Fruit fly (Drosophila melanogaster) Kc167 (cell line): ENCODE measurements around the gene CG7900.

ENCODE experiments used
- Myc ChIP-seq: fragments of >200 bp; optimal IDR thresholded peaks from 2 replicates; lab custom pipeline; 2017; ENCODE audit warnings: missing external identifiers
- Sin3A ChIP-seq: fragments of >200 bp; optimal IDR thresholded peaks from 2 replicates; lab custom pipeline; 2018; ENCODE audit warnings: missing external identifiers
- h ChIP-seq: fragments of >200 bp; optimal IDR thresholded peaks from 3 replicates; lab custom pipeline; 2018; ENCODE audit warnings: missing external identifiers
- insv ChIP-seq: fragments of >200 bp; optimal IDR thresholded peaks from 3 replicates; lab custom pipeline; 2018; ENCODE audit warnings: missing external identifiers
- psq ChIP-seq: fragments of >200 bp; optimal IDR thresholded peaks from 2 replicates; lab custom pipeline; 2017; ENCODE audit warnings: missing external identifiers
- ttk ChIP-seq: sonication (Bioruptor generic); optimal IDR thresholded peaks from 2 replicates; lab custom pipeline; 2017; ENCODE audit warnings: missing external identifiers

Gene CG7900

DNA sequence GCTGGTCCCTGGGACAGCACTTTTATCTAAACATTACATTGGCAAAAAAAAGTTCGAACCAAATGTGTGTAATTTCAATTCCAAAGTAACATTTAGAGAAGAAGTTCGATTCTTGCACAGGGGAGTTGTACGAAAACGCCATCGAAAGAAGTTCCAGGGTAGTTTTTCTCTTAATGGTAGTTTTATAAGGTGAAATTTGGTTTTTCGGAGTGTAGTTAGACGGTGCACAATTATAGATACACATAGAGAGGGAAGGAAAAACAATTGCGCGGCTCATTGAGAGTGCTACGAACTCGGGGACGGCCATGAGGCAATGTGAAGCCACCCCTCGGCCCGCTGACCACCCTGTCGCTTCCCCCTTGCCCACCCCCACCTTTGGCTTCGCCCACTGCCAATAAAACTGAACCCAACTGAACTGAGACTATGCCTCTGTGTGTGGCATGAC is 16.3 kb downstream of the CG7900 start:
- TF ChIP-seq Sin3A (no peak), psq (lab: Kevin White, UChicago) (no peak), ttk (no peak), insv (lab: Kevin White, UChicago) (no peak), Myc (lab: Kevin White, UChicago) (no peak), h (no peak)

DNA sequence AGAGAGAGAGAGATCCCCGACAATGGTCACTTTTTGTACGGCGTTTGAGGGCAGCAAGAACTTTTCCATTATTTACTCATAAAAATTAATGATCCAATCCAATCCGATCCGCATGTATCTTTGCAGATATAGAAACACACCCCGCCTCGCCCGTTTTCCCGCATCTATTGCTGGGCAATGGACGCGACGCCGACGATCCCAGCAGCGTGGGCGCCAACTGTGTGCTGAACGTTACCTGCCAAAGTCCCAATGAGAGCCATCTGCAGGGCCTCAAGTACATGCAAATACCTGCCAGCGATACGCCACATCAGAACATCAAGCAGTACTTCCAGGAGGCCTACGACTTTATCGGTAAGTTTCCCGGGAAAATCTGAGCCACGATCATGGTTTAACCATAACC is 17.0 kb downstream of the CG7900 start:
- TF ChIP-seq h, result no peak
- TF ChIP-seq Sin3A, result no peak
- TF ChIP-seq ttk, result no peak
- no peak for TF ChIP-seq insv (lab: Kevin White, UChicago)
- TF ChIP-seq Myc (lab: Kevin White, UChicago), result no peak

DNA sequence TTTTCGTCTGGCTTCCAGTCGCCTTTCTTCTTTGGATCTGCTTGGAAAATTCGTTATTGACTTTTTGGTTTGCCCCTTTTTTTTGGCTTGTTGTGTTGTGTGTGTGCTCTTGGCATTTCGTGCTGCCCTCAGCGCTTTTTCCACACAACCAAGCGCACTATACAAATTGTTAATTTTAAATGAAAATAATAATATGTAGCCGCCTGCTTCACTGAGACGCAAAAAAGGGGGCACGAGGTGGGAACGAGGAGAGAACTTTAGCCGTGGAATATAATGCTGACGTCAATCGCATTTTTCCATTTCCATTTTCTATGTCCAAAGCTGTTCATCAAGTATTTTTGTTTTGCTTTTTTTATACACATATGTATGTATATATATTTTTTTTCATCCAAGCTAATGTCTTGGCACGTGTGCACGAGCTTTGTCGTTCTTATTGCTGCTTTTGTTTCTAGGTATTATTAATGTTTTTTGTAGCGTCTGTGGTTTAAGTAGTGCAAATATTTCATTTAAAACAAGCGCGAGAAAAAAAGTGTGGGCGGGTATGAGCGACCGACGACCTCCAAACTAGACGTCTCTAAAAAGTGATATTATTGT is 18.0 kb downstream of the CG7900 start:
- TF ChIP-seq h, result no peak
- no peak for TF ChIP-seq Sin3A
- no peak for TF ChIP-seq insv (lab: Kevin White, UChicago)
- TF ChIP-seq psq (lab: Kevin White, UChicago), result no peak

DNA sequence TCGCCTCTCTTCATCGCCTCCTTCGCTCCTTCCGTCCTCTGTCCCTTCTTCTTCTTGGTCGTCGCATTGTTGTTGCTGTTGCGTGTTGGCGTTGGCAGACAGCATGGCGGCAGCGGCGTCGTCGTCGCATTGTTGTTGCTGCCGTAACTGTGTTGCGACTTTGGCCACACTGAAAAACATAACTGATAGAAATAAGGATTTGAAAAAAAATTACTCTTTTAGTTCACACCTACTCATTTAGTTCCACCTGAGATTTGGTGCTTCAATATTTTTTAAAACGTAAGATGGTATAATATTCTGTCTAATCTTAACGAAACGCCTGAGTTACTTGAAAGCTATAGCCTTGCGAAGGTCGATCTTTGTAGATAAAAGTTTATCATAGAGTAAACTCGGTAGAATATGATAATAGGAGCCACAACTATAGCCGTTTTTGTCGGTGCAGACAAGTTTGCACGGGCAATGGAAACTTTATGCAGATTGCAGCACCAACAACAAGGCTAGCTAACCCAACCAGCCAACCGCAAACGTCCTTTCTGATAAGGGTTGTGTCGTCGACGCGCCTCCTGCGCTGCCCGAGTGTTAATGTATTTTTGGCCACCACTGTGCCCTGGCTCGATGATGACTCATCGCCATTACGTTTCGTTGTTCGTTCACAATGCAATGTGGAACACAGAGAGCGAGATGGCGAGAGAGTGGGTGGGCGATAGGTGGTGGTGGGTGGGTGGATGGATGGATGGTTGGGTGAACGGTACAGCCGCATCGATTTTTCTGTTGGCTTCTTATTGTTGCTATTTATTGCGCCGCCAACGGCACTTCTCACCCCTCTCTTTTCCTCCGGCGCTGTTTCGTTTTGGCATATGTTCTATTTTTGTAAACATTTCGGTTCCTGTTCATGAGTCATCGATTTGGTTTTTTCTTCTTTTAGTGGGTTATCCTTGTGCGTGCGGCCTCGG is 19.2 kb downstream of the CG7900 start:
- no peak for TF ChIP-seq h
- no peak for TF ChIP-seq insv (lab: Kevin White, UChicago)
- no peak for TF ChIP-seq ttk
- TF ChIP-seq psq (lab: Kevin White, UChicago), result no peak
- TF ChIP-seq Myc (lab: Kevin White, UChicago), result no peak
- TF ChIP-seq Sin3A, result no peak

DNA sequence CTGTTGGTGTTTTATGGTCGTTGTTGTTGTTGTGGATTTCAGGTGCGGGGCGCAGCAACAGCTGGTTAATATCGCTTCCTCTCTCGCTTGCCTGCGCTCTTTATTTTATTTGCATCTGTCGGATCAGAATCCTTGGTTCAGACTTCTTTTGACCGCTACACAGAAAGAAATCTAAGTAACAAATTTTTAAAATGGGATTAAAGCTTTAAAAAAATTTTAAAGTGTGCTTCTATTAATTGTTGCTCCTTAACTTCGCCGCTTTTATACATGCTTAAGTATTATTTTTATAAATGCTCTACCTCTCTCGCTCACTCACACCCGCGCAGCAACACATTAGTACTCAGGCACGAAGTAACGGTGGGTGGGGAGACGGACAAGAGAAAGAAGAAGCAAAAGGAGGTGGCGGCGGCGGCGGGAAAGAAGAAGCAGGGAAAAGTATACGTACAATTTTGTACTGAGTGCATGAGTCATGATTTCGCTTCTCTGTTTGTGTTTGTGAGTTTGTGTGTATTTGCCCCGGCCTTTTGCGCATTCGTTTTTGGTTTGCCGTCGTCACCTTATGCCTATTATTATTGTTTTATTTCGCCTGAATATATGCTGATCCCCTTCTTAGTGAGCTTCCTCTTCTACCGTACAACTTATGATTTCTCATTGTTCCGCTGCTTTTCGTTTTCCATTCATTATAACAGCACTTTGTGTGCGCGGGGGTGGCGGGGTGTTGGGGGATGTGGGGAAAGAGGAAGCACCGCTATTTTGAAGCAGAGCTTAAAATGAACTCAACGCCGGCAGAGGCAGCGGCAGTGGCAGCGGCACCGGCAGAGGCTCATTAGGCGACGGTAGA is 20.1 kb downstream of the CG7900 start:
- TF ChIP-seq ttk, result no peak
- TF ChIP-seq h, result no peak
- no peak for TF ChIP-seq Sin3A
- TF ChIP-seq insv (lab: Kevin White, UChicago), result no peak
- TF ChIP-seq Myc (lab: Kevin White, UChicago), result no peak
- TF ChIP-seq psq (lab: Kevin White, UChicago), result no peak

DNA sequence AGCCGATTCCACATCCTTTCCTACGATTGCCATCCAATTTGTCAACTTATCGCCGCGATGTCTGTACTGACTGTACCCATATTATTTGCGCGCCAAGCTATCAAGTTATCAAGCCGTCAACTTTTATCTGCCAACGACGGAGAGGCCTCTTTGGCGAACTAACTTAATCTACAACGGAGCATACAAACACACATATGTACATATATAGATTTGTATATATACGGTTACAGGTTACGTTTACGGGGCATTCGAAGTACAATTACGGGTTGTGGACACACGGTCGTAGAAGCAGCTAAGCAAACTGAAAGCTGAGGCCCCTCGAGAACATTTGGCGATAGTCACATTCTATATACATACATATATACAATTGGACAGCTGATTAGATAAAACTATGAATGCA is 21.3 kb downstream of the CG7900 start:
- no peak for TF ChIP-seq psq (lab: Kevin White, UChicago)
- TF ChIP-seq Myc (lab: Kevin White, UChicago), result no peak
- no peak for TF ChIP-seq ttk
- TF ChIP-seq Sin3A, result no peak
- no peak for TF ChIP-seq insv (lab: Kevin White, UChicago)
- no peak for TF ChIP-seq h

DNA sequence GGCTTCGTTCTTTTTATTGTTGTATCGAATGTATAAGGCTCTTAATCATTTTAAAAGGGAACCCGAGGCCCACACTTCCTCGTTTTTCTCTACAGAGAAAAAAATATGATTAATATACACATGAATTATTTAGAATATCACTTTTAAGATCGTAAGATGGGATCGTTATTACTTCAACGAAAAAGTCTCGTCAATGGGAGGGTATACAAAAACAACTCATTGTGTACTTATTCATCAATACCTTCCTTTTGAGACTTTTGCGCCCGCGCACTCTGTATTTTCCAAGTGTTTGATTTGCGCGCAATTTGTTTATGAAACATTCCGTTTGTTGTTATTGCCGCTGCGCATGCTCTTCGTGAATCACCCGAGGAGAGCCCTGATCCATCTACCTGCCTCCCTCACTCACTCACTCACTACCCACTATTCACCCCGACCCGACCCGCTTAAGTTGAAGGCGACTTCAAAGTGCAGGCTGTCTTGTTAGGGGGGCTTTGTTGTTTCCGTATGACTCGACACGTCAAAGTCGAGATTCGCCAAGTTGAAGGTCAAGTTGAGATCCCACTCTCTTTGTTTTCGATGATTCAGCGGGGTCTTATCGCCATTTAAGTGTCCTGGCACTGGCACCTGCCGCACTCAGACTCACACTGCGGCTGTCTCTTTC is 22.2 kb downstream of the CG7900 start:
- TF ChIP-seq insv (lab: Kevin White, UChicago), result no peak
- no peak for TF ChIP-seq psq (lab: Kevin White, UChicago)
- TF ChIP-seq h, result no peak

DNA sequence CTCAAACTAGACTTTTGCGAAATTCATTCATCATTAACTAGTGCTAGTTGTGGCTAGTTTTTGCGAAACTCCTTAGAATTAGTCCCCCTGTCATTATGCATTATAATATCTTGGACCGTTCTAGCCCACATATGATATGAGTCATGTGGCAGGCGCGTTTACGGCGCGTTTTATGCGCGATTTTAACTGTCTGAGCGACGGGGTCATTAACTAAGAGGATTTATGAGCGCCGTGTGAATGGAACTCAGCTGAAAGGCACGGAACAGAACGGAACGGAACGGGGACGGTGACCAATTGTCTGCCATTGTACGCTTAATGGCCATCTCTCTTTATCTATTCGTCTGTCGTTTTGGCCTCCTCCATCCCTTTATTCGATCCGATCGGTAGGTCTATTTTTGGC is 24.1 kb downstream of the CG7900 start:
- TF ChIP-seq insv (lab: Kevin White, UChicago), result no peak

DNA sequence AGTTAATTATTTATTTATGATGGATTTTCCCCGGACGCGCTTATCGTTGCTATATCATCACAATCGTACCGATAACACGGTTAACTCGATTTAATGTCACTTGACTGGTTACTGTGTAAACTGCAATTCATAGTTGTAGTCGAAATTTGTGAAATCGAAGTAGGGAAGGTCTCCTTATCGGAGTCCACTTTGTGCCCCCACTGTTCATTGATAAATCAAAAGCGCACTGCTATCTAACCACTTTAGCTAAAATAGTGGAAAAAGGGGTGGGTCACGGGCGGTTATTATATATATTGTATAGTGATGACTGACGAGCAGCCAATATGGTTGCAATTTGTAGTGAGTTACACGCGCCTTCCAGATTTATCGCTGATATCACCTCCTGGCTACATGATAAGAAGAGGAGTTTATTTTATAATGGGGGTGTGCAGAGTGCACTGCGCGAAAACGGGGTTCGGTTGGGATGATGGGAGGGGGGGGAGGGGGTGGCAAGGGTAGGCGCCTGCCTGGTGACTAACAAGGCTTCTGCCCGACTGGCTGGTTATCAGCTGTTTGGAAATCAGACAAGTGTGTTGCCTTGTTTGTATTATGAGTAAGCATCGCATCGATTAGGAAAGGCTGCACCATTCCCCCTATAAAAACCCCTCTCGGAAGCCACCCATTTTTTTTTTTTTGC is 25.0 kb downstream of the CG7900 start:
- TF ChIP-seq insv (lab: Kevin White, UChicago) (no peak), psq (lab: Kevin White, UChicago) (no peak), Myc (lab: Kevin White, UChicago) (no peak), Sin3A (no peak), h (no peak)

DNA sequence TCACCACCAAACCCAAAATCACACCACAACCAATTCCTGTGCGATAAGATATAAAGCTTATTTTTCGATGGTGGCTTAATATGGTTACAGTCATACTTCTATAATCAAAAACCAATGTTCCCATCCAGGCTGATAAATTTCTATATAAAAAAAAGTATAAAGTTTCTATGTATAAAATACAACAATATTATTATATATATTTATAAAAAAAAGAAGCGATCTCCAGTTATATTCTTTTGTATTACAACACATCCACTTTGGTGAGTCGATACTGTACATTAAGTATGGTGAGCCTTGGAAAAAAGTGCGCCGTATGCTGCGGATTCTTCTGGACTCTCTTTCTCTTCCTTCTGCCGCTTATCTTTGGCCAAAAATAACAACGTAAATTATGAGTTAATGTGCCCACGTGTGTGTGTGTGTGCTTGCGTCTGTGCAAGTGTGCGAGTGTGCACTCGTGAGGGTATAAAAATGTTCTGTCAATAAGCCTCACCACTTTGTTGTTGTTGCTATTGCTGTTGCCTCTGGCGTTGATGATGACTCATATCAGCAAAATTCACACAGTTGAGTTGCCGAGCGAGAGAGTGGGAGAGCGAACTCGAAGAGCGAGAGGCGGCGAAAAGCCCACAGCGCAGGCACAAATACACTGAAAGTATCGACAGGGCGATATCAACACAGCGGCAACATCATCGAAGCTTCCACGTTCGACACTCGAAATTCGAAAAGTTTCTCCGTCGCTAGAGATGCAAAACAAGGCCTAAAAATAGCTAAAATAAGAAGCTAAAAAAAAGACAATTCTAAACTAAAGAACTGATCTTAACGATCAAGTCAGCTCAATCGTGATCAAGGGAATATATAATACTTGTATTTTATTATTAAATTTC is 25.8 kb downstream of the CG7900 start:
- TF ChIP-seq insv (lab: Kevin White, UChicago), result no peak
- no peak for TF ChIP-seq Myc (lab: Kevin White, UChicago)
- no peak for TF ChIP-seq Sin3A
- no peak for TF ChIP-seq ttk
- no peak for TF ChIP-seq psq (lab: Kevin White, UChicago)
- TF ChIP-seq h, result no peak

DNA sequence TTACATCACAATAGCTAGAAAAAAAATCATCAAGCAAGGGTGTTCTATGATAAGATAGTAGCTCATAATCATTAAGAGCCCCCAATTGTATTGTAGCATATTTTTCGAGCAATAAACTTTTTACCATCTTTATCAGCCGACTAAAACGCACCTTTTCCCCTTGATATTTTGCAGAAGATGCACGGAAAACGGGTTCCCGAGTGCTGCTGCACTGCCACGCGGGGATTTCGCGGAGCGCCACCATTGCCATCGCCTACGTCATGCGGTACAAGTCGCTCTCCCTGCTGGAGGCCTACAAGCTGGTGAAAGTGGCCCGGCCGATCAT is 26.4 kb downstream of the CG7900 start:
- TF ChIP-seq psq (lab: Kevin White, UChicago), result no peak
- TF ChIP-seq Myc (lab: Kevin White, UChicago), result no peak
- TF ChIP-seq insv (lab: Kevin White, UChicago), result no peak
- no peak for TF ChIP-seq Sin3A
- no peak for TF ChIP-seq ttk
- no peak for TF ChIP-seq h
